Fruit fly (Drosophila melanogaster) whole organism, embryonic: Measurements from ENCODE around the gene frj.
A peak's percentile ranks its signal among the peaks of the same experiment; 100 is the strongest.

ENCODE experiments used
- B-H1 ChIP-seq: fragments of 200-800 bp; sonication (Bioruptor generic); IDR thresholded peaks from 3 replicates; pipeline ENCODE4 v1.3.6; 2022; ENCODE audit warnings: missing biosample characterization, missing genetic modification characterization
- CG10431 ChIP-seq: fragments of 200-800 bp; sonication (Bioruptor generic); optimal IDR thresholded peaks from 3 replicates; lab custom pipeline; 2018; ENCODE audit warnings: missing biosample characterization, mild to moderate bottlenecking, missing genetic modification characterization
- CG10654 ChIP-seq: fragments of 200-800 bp; sonication (Bioruptor generic); optimal IDR thresholded peaks from 2 replicates; lab custom pipeline; 2016; ENCODE audit warnings: missing biosample characterization, missing genetic modification characterization
- CG11247 ChIP-seq: fragments of 200-800 bp; sonication (Bioruptor generic); IDR thresholded peaks from 2 replicates; pipeline ENCODE4 v1.3.6; 2022; ENCODE audit warnings: missing biosample characterization, missing genetic modification characterization
- CG12071 ChIP-seq: fragments of 200-800 bp; sonication (Bioruptor generic); optimal IDR thresholded peaks from 3 replicates; lab custom pipeline; 2018; ENCODE audit warnings: missing biosample characterization, mild to moderate bottlenecking, missing genetic modification characterization
- CG13287 ChIP-seq: fragments of 200-800 bp; sonication (Bioruptor generic); IDR thresholded peaks from 2 replicates; pipeline ENCODE4 v1.3.6; 2022; ENCODE audit warnings: missing biosample characterization, missing genetic modification characterization; ENCODE audit not compliant: partially characterized antibody
- CG13296 ChIP-seq: fragments of 200-800 bp; sonication (Bioruptor generic); optimal IDR thresholded peaks from 3 replicates; lab custom pipeline; 2018; ENCODE audit warnings: missing biosample characterization, mild to moderate bottlenecking, missing genetic modification characterization
- CG13894 ChIP-seq: fragments of 200-800 bp; sonication (Bioruptor generic); optimal IDR thresholded peaks from 3 replicates; lab custom pipeline; 2018; ENCODE audit warnings: missing biosample characterization, mild to moderate bottlenecking, missing genetic modification characterization, moderate library complexity
- CG15073 ChIP-seq: fragments of 200-800 bp; sonication (Bioruptor generic); optimal IDR thresholded peaks from 2 replicates; lab custom pipeline; 2016; ENCODE audit warnings: missing biosample characterization, missing genetic modification characterization
- CG16863 ChIP-seq: fragments of 200-800 bp; sonication (Bioruptor generic); optimal IDR thresholded peaks from 3 replicates; lab custom pipeline; 2016; ENCODE audit warnings: missing biosample characterization, missing genetic modification characterization
- CG2889 ChIP-seq: fragments of 200-800 bp; sonication (Bioruptor generic); IDR thresholded peaks from 3 replicates; pipeline ENCODE4 v1.3.6; 2022; ENCODE audit warnings: missing biosample characterization, missing genetic modification characterization
- CG31441 ChIP-seq: fragments of 200-800 bp; sonication (Bioruptor generic); IDR thresholded peaks from 2 replicates; pipeline ENCODE4 v1.3.6; 2022; ENCODE audit warnings: missing biosample characterization, missing genetic modification characterization
- CG32767 ChIP-seq: fragments of 200-800 bp; sonication (Bioruptor generic); IDR thresholded peaks from 2 replicates; pipeline ENCODE4 v1.3.6; 2022; ENCODE audit warnings: missing biosample characterization, missing genetic modification characterization
- CG34376 ChIP-seq: fragments of 200-800 bp; sonication (Bioruptor generic); optimal IDR thresholded peaks from 2 replicates; lab custom pipeline; 2018; ENCODE audit warnings: missing biosample characterization, mild to moderate bottlenecking, missing genetic modification characterization
- CG4617 ChIP-seq: fragments of 200-800 bp; sonication (Bioruptor generic); optimal IDR thresholded peaks from 3 replicates; lab custom pipeline; 2016; ENCODE audit warnings: missing biosample characterization, missing genetic modification characterization, borderline replicate concordance
- CG5953 ChIP-seq: fragments of 200-800 bp; sonication (Bioruptor generic); IDR thresholded peaks from 2 replicates; pipeline ENCODE4 v1.3.6; 2022; ENCODE audit warnings: missing biosample characterization, missing genetic modification characterization
- CG8290 ChIP-seq, 3 experiments: fragments of 200-800 bp; sonication (Bioruptor generic); optimal IDR thresholded peaks; 2 replicates each; lab custom pipeline; 2016 to 2019; ENCODE audit warnings: missing biosample characterization in 3 of 3, missing genetic modification characterization in 3 of 3, mild to moderate bottlenecking in 2 of 3, moderate library complexity in 1 of 3
- CG9215 ChIP-seq: fragments of 200-800 bp; sonication (Bioruptor generic); IDR thresholded peaks from 2 replicates; pipeline ENCODE4 v1.3.6; 2022; ENCODE audit warnings: missing biosample characterization, missing genetic modification characterization
- CoRest ChIP-seq: fragments of 200-800 bp; sonication (Bioruptor generic); optimal IDR thresholded peaks from 3 replicates; lab custom pipeline; 2018; ENCODE audit warnings: missing biosample characterization, mild to moderate bottlenecking, missing genetic modification characterization, moderate library complexity
- Hey ChIP-seq: fragments of 200-800 bp; sonication (Bioruptor generic); optimal IDR thresholded peaks from 3 replicates; lab custom pipeline; 2018; ENCODE audit warnings: missing biosample characterization, mild to moderate bottlenecking, missing genetic modification characterization
- Mes4 ChIP-seq: fragments of 200-800 bp; sonication (Bioruptor generic); optimal IDR thresholded peaks from 2 replicates; lab custom pipeline; 2016; ENCODE audit warnings: missing biosample characterization, missing genetic modification characterization
- NfI ChIP-seq: fragments of 200-800 bp; sonication (Bioruptor generic); optimal IDR thresholded peaks from 3 replicates; lab custom pipeline; 2018; ENCODE audit warnings: missing biosample characterization, mild to moderate bottlenecking, missing genetic modification characterization, moderate library complexity
- Oaz ChIP-seq: fragments of 200-800 bp; sonication (Bioruptor generic); IDR thresholded peaks from 2 replicates; pipeline ENCODE4 v1.3.6; 2022; ENCODE audit warnings: missing biosample characterization, missing genetic modification characterization
- Scr ChIP-seq: fragments of 200-800 bp; sonication (Bioruptor generic); IDR thresholded peaks from 2 replicates; pipeline ENCODE4 v1.3.6; 2022; ENCODE audit warnings: missing biosample characterization, missing genetic modification characterization; ENCODE audit not compliant: partially characterized antibody
- Side ChIP-seq: fragments of 200-800 bp; sonication (Bioruptor generic); optimal IDR thresholded peaks from 2 replicates; lab custom pipeline; 2016; ENCODE audit warnings: missing biosample characterization, missing genetic modification characterization
- Sox100B ChIP-seq: fragments of 200-800 bp; sonication (Bioruptor generic); optimal IDR thresholded peaks from 3 replicates; lab custom pipeline; 2018; ENCODE audit warnings: missing biosample characterization, mild to moderate bottlenecking, missing genetic modification characterization
- Spps ChIP-seq: fragments of 200-800 bp; sonication (Bioruptor generic); optimal IDR thresholded peaks from 2 replicates; lab custom pipeline; 2018; ENCODE audit warnings: missing biosample characterization, mild to moderate bottlenecking, missing genetic modification characterization
- bcd ChIP-seq: fragments of 200-800 bp; sonication (Bioruptor generic); optimal IDR thresholded peaks from 2 replicates; lab custom pipeline; 2017; ENCODE audit warnings: missing biosample characterization, mild to moderate bottlenecking, missing genetic modification characterization
- crol ChIP-seq: fragments of 200-800 bp; sonication (Bioruptor generic); IDR thresholded peaks from 2 replicates; pipeline ENCODE4 v1.3.6; 2022; ENCODE audit warnings: missing biosample characterization, missing genetic modification characterization
- dan ChIP-seq: fragments of 200-800 bp; sonication (Bioruptor generic); IDR thresholded peaks from 2 replicates; pipeline ENCODE4 v1.3.6; 2022; ENCODE audit warnings: missing biosample characterization, missing genetic modification characterization
- danr ChIP-seq: fragments of 200-800 bp; sonication (Bioruptor generic); IDR thresholded peaks from 2 replicates; pipeline ENCODE4 v1.3.6; 2022; ENCODE audit warnings: missing biosample characterization, missing genetic modification characterization
- grau ChIP-seq: fragments of 200-800 bp; optimal IDR thresholded peaks from 3 replicates; lab custom pipeline; 2019; ENCODE audit warnings: missing biosample characterization, mild to moderate bottlenecking, missing genetic modification characterization, moderate library complexity
- grn ChIP-seq: fragments of 200-800 bp; sonication (Bioruptor generic); optimal IDR thresholded peaks from 3 replicates; lab custom pipeline; 2017; ENCODE audit warnings: missing biosample characterization, missing genetic modification characterization
- gt ChIP-seq: fragments of 200-800 bp; sonication (Bioruptor generic); IDR thresholded peaks from 2 replicates; pipeline ENCODE4 v1.3.6; 2022; ENCODE audit warnings: missing biosample characterization, missing genetic modification characterization
- lmd ChIP-seq: fragments of 200-800 bp; sonication (Bioruptor generic); IDR thresholded peaks from 2 replicates; pipeline ENCODE4 v1.3.6; 2022; ENCODE audit warnings: missing biosample characterization, missing genetic modification characterization
- mld ChIP-seq: fragments of 200-800 bp; sonication (Bioruptor generic); IDR thresholded peaks from 3 replicates; pipeline ENCODE4 v1.3.6; 2022; ENCODE audit warnings: missing biosample characterization, missing genetic modification characterization; ENCODE audit not compliant: partially characterized antibody
- pan ChIP-seq, 4 experiments: fragments of >200 bp in 3 of 4; fragments of 200-800 bp in 1 of 4; sonication (Bioruptor generic) in 1 of 4; optimal IDR thresholded peaks in 3 of 4; IDR thresholded peaks in 1 of 4; 2 replicates each; pipeline versions ENCODE4 v1.3.6 to Lab custom; 2017 to 2022; ENCODE audit warnings: missing biosample characterization in 2 of 4, missing genetic modification characterization in 2 of 4, mixed read lengths in 1 of 4
- sens-2 ChIP-seq: fragments of 200-800 bp; sonication (Bioruptor generic); IDR thresholded peaks from 2 replicates; pipeline ENCODE4 v1.3.6; 2022; ENCODE audit warnings: missing biosample characterization, missing genetic modification characterization
- sqz ChIP-seq: fragments of 200-800 bp; sonication (Bioruptor generic); optimal IDR thresholded peaks from 3 replicates; lab custom pipeline; 2018; ENCODE audit warnings: missing biosample characterization, mild to moderate bottlenecking, missing genetic modification characterization

Gene frj

dm6 chr2L:6455955-6456599, at the start of gene frj (continued):
- no peak for TF ChIP-seq mld (GFP tag; lab: Robert Waterston, UW)
- no peak for TF ChIP-seq sqz
- no peak for TF ChIP-seq CG12071 (GFP tag; lab: Kevin White, UChicago)
- no peak for TF ChIP-seq sens-2 (GFP tag; lab: Robert Waterston, UW)
- 0 out of 3 replicates have a peak, but pooled peaks have one; percentile 5 for TF ChIP-seq CG2889
- TF ChIP-seq CG13296 (GFP tag; lab: Kevin White, UChicago), result peak; percentile 4
- peak; percentile 56 for TF ChIP-seq CG11247 (GFP tag; lab: Robert Waterston, UW)
- peak; percentile 76 for TF ChIP-seq lmd (GFP tag; lab: Robert Waterston, UW)
- peak; percentile 38 for TF ChIP-seq Side (GFP tag; lab: Kevin White, UChicago)
- TF ChIP-seq pan (optimal IDR thresholded peaks at IDR 0.05; lab: Kevin White, UChicago), result no peak
- TF ChIP-seq pan (GFP tag; optimal IDR thresholded peaks at IDR 0.05 in 1 of 2, IDR thresholded peaks at IDR 0.05 in 1 of 2), result no peak
- TF ChIP-seq Oaz (GFP tag; lab: Robert Waterston, UW), result 0 out of 2 replicates have a peak, but pooled peaks have one; percentile 41
- peak; percentile 73 for TF ChIP-seq CG4617 (GFP tag; lab: Kevin White, UChicago)
- peak; percentile 57 for TF ChIP-seq CG16863 (GFP tag; lab: Kevin White, UChicago)
- TF ChIP-seq CG15073 (GFP tag; lab: Kevin White, UChicago), result no peak
- TF ChIP-seq danr (GFP tag; lab: Robert Waterston, UW), result no peak
- peak; percentile 68 for TF ChIP-seq bcd (GFP tag; lab: Kevin White, UChicago)
- peak; percentile 76 for TF ChIP-seq CG8290 (GFP tag; optimal IDR thresholded peaks at IDR 0.05; lab: Kevin White, UChicago)
- TF ChIP-seq CG8290 (tag; optimal IDR thresholded peaks at IDR 0.05; lab: Kevin White, UChicago), result peak in 1 of 2 experiments; percentile 73
- no peak for TF ChIP-seq Spps (tag; lab: Kevin White, UChicago)
- TF ChIP-seq gt (GFP tag; lab: Robert Waterston, UW), result no peak
- peak; percentile 58 for TF ChIP-seq CG10654 (GFP tag; lab: Kevin White, UChicago)
- TF ChIP-seq grn, result no peak
- peak; percentile 80 for TF ChIP-seq CoRest
- peak; percentile 48 for TF ChIP-seq NfI (GFP tag; lab: Kevin White, UChicago)
- TF ChIP-seq dan (GFP tag; lab: Robert Waterston, UW), result no peak
- no peak for TF ChIP-seq Hey (tag; lab: Kevin White, UChicago)
- TF ChIP-seq CG32767 (GFP tag; lab: Robert Waterston, UW), result no peak
- TF ChIP-seq grau (tag; lab: Kevin White, UChicago), result peak; percentile 77
- TF ChIP-seq CG13287 (GFP tag; lab: Robert Waterston, UW), result peak; percentile 67
- TF ChIP-seq B-H1, result peak; percentile 39; the same call in 1 of the 3 replicates
- TF ChIP-seq CG9215 (GFP tag; lab: Robert Waterston, UW), result peak; percentile 64
- no peak for TF ChIP-seq CG5953 (GFP tag; lab: Robert Waterston, UW)
- TF ChIP-seq Sox100B, result no peak
- no peak for TF ChIP-seq CG10431 (GFP tag; lab: Kevin White, UChicago)
- TF ChIP-seq CG13894 (tag; lab: Kevin White, UChicago), result peak; percentile 51
- TF ChIP-seq Scr (GFP tag; lab: Robert Waterston, UW), result peak; percentile 71
- TF ChIP-seq crol (GFP tag; lab: Robert Waterston, UW), result no peak; the same call in none of the 2 replicates
- peak; percentile 73 for TF ChIP-seq CG31441 (GFP tag; lab: Robert Waterston, UW)
- peak; percentile 37 for TF ChIP-seq CG34376
- no peak for TF ChIP-seq Mes4 (GFP tag; lab: Kevin White, UChicago)
